Fruit fly (Drosophila melanogaster) S2 (cell line): ENCODE results near the gene CG43082.

Experiments used
- CG8478 ChIP-seq: fragments of >200 bp; optimal IDR thresholded peaks from 2 replicates; lab custom pipeline; 2018
- CTCF ChIP-seq, 2 experiments: fragments of >200 bp; optimal IDR thresholded peaks; 2 replicates each; lab custom pipeline; 2018

dm6 chr3L:15641590-15642019 lies 20.1 kb upstream of the CG43082 start:
- TF ChIP-seq CTCF (optimal IDR thresholded peaks at IDR 0.05; lab: Kevin White, UChicago) (no peak), CG8478 (lab: Kevin White, UChicago) (no peak)
